Worm (Caenorhabditis elegans) whole organism, young adult: ENCODE results near the gene D1044.6.

Experiments
- D2030.7 ChIP-seq: fragments of 200-800 bp; sonication (Bioruptor generic); IDR thresholded peaks from 2 replicates; pipeline ENCODE4 v1.3.6; 2022; ENCODE audit warnings: missing genetic modification reagents, missing genetic modification characterization, missing compliant biosample characterization
- F49E8.2 ChIP-seq: sonication (generic microtip); optimal IDR thresholded peaks from 3 replicates; lab custom pipeline; 2017; ENCODE audit warnings: missing genetic modification characterization, mild to moderate bottlenecking, missing compliant biosample characterization, antibody characterized with exemption, moderate library complexity; ENCODE audit not compliant: insufficient read depth
- F55B11.4 ChIP-seq: sonication (generic microtip); optimal IDR thresholded peaks from 2 replicates; lab custom pipeline; 2016; ENCODE audit warnings: missing compliant biosample characterization, missing genetic modification characterization, borderline replicate concordance; ENCODE audit not compliant: insufficient read depth
- F57C9.4 ChIP-seq: sonication (generic microtip); optimal IDR thresholded peaks from 2 replicates; lab custom pipeline; 2017; ENCODE audit warnings: mild to moderate bottlenecking, missing genetic modification characterization, missing compliant biosample characterization
- K11D2.4 ChIP-seq: fragments of 200-800 bp; sonication (Bioruptor generic); IDR thresholded peaks from 2 replicates; pipeline ENCODE4 v1.3.6; 2022; ENCODE audit warnings: missing genetic modification reagents, missing genetic modification characterization, missing compliant biosample characterization
- Y53F4B.3 ChIP-seq: fragments of 200-800 bp; sonication (Bioruptor generic); IDR thresholded peaks from 2 replicates; pipeline ENCODE4 v1.3.6; 2022; ENCODE audit warnings: missing genetic modification reagents, missing genetic modification characterization, missing compliant biosample characterization
- Y95B8A.8 ChIP-seq: fragments of 200-800 bp; sonication (Bioruptor generic); IDR thresholded peaks from 2 replicates; pipeline ENCODE4 v1.3.6; 2022; ENCODE audit warnings: missing genetic modification reagents, missing genetic modification characterization, missing compliant biosample characterization
- akir-1 ChIP-seq: fragments of 200-800 bp; sonication (Bioruptor generic); optimal IDR thresholded peaks from 2 replicates; lab custom pipeline; 2018; ENCODE audit warnings: mild to moderate bottlenecking, missing genetic modification characterization, moderate library complexity, missing compliant biosample characterization
- ama-1 ChIP-seq, 3 experiments: fragments of 150-350 bp in 1 of 3; sonication (generic microtip) in 2 of 3; optimal IDR thresholded peaks; 2 replicates each; lab custom pipeline; 2014 to 2018; ENCODE audit warnings: missing biosample characterization in 2 of 3, missing genetic modification characterization in 2 of 3, missing genetic modification reagents in 2 of 3
- aptf-2 ChIP-seq: fragments of 200-800 bp; sonication (Bioruptor generic); conservative IDR thresholded peaks from 2 replicates; pipeline ENCODE4 v1.3.6; 2022; ENCODE audit warnings: missing genetic modification reagents, missing genetic modification characterization, missing compliant biosample characterization
- aptf-3 ChIP-seq: fragments of 200-800 bp; sonication (Bioruptor generic); IDR thresholded peaks from 2 replicates; pipeline ENCODE4 v1.3.6; 2022; ENCODE audit warnings: missing genetic modification characterization, missing compliant biosample characterization
- attf-6 ChIP-seq: fragments of 200-800 bp; sonication (Bioruptor generic); IDR thresholded peaks from 2 replicates; pipeline ENCODE4 v1.3.6; 2022; ENCODE audit warnings: missing genetic modification reagents, missing genetic modification characterization, missing compliant biosample characterization
- ccch-3 ChIP-seq: fragments of 200-800 bp; sonication (Bioruptor generic); optimal IDR thresholded peaks from 2 replicates; lab custom pipeline; 2018; ENCODE audit warnings: mild to moderate bottlenecking, missing genetic modification characterization, missing compliant biosample characterization
- cebp-2 ChIP-seq: fragments of 200-800 bp; sonication (Bioruptor generic); IDR thresholded peaks from 2 replicates; pipeline ENCODE4 v1.3.6; 2022; ENCODE audit warnings: missing genetic modification characterization, missing compliant biosample characterization
- ceh-100 ChIP-seq: fragments of 200-800 bp; sonication (Bioruptor generic); IDR thresholded peaks from 2 replicates; pipeline ENCODE4 v1.3.6; 2022; ENCODE audit warnings: missing genetic modification reagents, missing genetic modification characterization, missing compliant biosample characterization
- ceh-40 ChIP-seq: fragments of 200-800 bp; sonication (Bioruptor generic); IDR thresholded peaks from 2 replicates; pipeline ENCODE4 v1.3.6; 2022; ENCODE audit warnings: missing genetic modification characterization, missing compliant biosample characterization
- ceh-91 ChIP-seq: fragments of 200-800 bp; sonication (Bioruptor generic); IDR thresholded peaks from 2 replicates; pipeline ENCODE4 v1.3.6; 2022; ENCODE audit warnings: missing genetic modification reagents, missing genetic modification characterization, missing compliant biosample characterization
- chd-7 ChIP-seq: sonication (generic microtip); optimal IDR thresholded peaks from 2 replicates; lab custom pipeline; 2016; ENCODE audit warnings: mild to moderate bottlenecking, missing genetic modification characterization, moderate library complexity, missing compliant biosample characterization
- efl-1 ChIP-seq: fragments of 150-350 bp; optimal IDR thresholded peaks from 2 replicates; lab custom pipeline; 2014; ENCODE audit warnings: missing biosample characterization, missing genetic modification reagents, missing genetic modification characterization
- egl-18 ChIP-seq: fragments of 200-800 bp; sonication (Bioruptor generic); IDR thresholded peaks from 2 replicates; pipeline ENCODE4 v1.3.6; 2022; ENCODE audit warnings: missing genetic modification reagents, missing genetic modification characterization, missing compliant biosample characterization
- egrh-3 ChIP-seq: fragments of 200-800 bp; sonication (Bioruptor generic); IDR thresholded peaks from 2 replicates; pipeline ENCODE4 v1.3.6; 2022; ENCODE audit warnings: missing genetic modification reagents, missing genetic modification characterization, missing compliant biosample characterization
- ekl-4 ChIP-seq: fragments of 200-800 bp; sonication (Bioruptor generic); IDR thresholded peaks from 2 replicates; pipeline ENCODE4 v1.3.6; 2022; ENCODE audit warnings: missing genetic modification reagents, missing genetic modification characterization, missing compliant biosample characterization
- hlh-26 ChIP-seq: fragments of 200-800 bp; sonication (Bioruptor generic); conservative IDR thresholded peaks from 2 replicates; pipeline ENCODE4 v1.3.6; 2022; ENCODE audit warnings: missing genetic modification reagents, missing genetic modification characterization, missing compliant biosample characterization
- hmg-1.2 ChIP-seq: fragments of 200-800 bp; sonication (Bioruptor generic); IDR thresholded peaks from 2 replicates; pipeline ENCODE4 v1.3.6; 2022; ENCODE audit warnings: missing genetic modification reagents, missing genetic modification characterization, missing compliant biosample characterization
- hsf-1 ChIP-seq: fragments of 200-800 bp; sonication (Bioruptor generic); IDR thresholded peaks from 2 replicates; pipeline ENCODE4 v1.3.6; 2022; ENCODE audit warnings: missing genetic modification reagents, missing genetic modification characterization, missing compliant biosample characterization
- lin-26 ChIP-seq: fragments of 200-800 bp; sonication (Bioruptor generic); IDR thresholded peaks from 2 replicates; pipeline ENCODE4 v1.3.6; 2022; ENCODE audit warnings: missing genetic modification reagents, missing genetic modification characterization, missing compliant biosample characterization
- lsl-1 ChIP-seq: fragments of 200-800 bp; sonication (Bioruptor generic); optimal IDR thresholded peaks from 2 replicates; lab custom pipeline; 2018; ENCODE audit warnings: mild to moderate bottlenecking, missing genetic modification characterization, moderate library complexity, missing compliant biosample characterization
- lsy-27 ChIP-seq: sonication (generic microtip); optimal IDR thresholded peaks from 2 replicates; lab custom pipeline; 2017; ENCODE audit warnings: missing genetic modification characterization, mild to moderate bottlenecking, missing compliant biosample characterization, antibody characterized with exemption, missing genotype, borderline replicate concordance; ENCODE audit not compliant: insufficient read depth
- madf-8 ChIP-seq: fragments of 200-800 bp; sonication (Bioruptor generic); conservative IDR thresholded peaks from 2 replicates; pipeline ENCODE4 v1.3.6; 2022; ENCODE audit warnings: missing genetic modification reagents, missing genetic modification characterization, missing compliant biosample characterization
- nfya-2 ChIP-seq: fragments of 200-800 bp; sonication (Bioruptor generic); IDR thresholded peaks from 2 replicates; pipeline ENCODE4 v1.3.6; 2022; ENCODE audit warnings: missing genetic modification reagents, missing genetic modification characterization, missing compliant biosample characterization
- nhr-179 ChIP-seq: sonication (generic microtip); optimal IDR thresholded peaks from 2 replicates; lab custom pipeline; 2016; ENCODE audit warnings: mild to moderate bottlenecking, missing genetic modification characterization, missing compliant biosample characterization
- nhr-80 ChIP-seq: sonication (generic microtip); optimal IDR thresholded peaks from 2 replicates; lab custom pipeline; 2016; ENCODE audit warnings: missing genetic modification characterization, missing compliant biosample characterization
- pha-4 ChIP-seq: fragments of 150-350 bp; sonication (generic microtip); optimal IDR thresholded peaks from 2 replicates; lab custom pipeline; 2014; ENCODE audit warnings: missing biosample characterization, missing genetic modification reagents, missing genetic modification characterization
- repo-1 ChIP-seq: sonication (generic microtip); optimal IDR thresholded peaks from 2 replicates; lab custom pipeline; 2017; ENCODE audit warnings: mild to moderate bottlenecking, missing genetic modification characterization, missing compliant biosample characterization
- snpc-3.4 ChIP-seq: sonication (generic microtip); optimal IDR thresholded peaks from 2 replicates; lab custom pipeline; 2017; ENCODE audit warnings: missing genetic modification characterization, mild to moderate bottlenecking, missing compliant biosample characterization, antibody characterized with exemption, moderate library complexity, missing genotype, missing genetic modification reagents
- snpc-4 ChIP-seq, 5 experiments: fragments of 150-350 bp in 1 of 5; sonication (generic microtip) in 4 of 5; optimal IDR thresholded peaks; 2 replicates each; lab custom pipeline; 2014 to 2018; ENCODE audit warnings: missing genetic modification characterization in 5 of 5, missing biosample characterization in 3 of 5, antibody characterized with exemption in 2 of 5, mild to moderate bottlenecking in 2 of 5, missing compliant biosample characterization in 2 of 5, missing genotype in 2 of 5, moderate library complexity in 2 of 5, missing genetic modification reagents in 1 of 5
- tlf-1 ChIP-seq: fragments of 200-800 bp; sonication (Bioruptor generic); optimal IDR thresholded peaks from 2 replicates; lab custom pipeline; 2018; ENCODE audit warnings: mild to moderate bottlenecking, missing genetic modification characterization, missing compliant biosample characterization
- unc-130 ChIP-seq: sonication (generic microtip); optimal IDR thresholded peaks from 2 replicates; lab custom pipeline; 2016; ENCODE audit warnings: missing genetic modification reagents, missing genetic modification characterization, missing compliant biosample characterization
- zfh-2 ChIP-seq: fragments of 200-800 bp; sonication (Bioruptor generic); conservative IDR thresholded peaks from 2 replicates; pipeline ENCODE4 v1.3.6; 2022; ENCODE audit warnings: missing genetic modification reagents, missing genetic modification characterization, missing compliant biosample characterization
- zim-3 ChIP-seq: sonication (generic microtip); optimal IDR thresholded peaks from 2 replicates; lab custom pipeline; 2017; ENCODE audit warnings: mild to moderate bottlenecking, missing genetic modification characterization, moderate library complexity, missing compliant biosample characterization
- ztf-22 ChIP-seq: fragments of 200-800 bp; sonication (Bioruptor generic); optimal IDR thresholded peaks from 2 replicates; lab custom pipeline; 2018; ENCODE audit warnings: mild to moderate bottlenecking, missing genetic modification characterization, moderate library complexity, missing compliant biosample characterization
- ztf-25 ChIP-seq: fragments of 200-800 bp; sonication (Bioruptor generic); IDR thresholded peaks from 2 replicates; pipeline ENCODE4 v1.3.6; 2022; ENCODE audit warnings: missing genetic modification reagents, missing genetic modification characterization, missing compliant biosample characterization
- ztf-26 ChIP-seq: sonication (generic microtip); optimal IDR thresholded peaks from 2 replicates; lab custom pipeline; 2017; ENCODE audit warnings: missing genetic modification characterization, missing compliant biosample characterization

D1044.6 gene

ce11 chrIII:5501358-5502287 lies 41.4 kb downstream of the D1044.6 start, which contains the start of gene R02F2.1 (continued):
- TF ChIP-seq nfya-2 (GFP tag; lab: Robert Waterston, UW) (no peak), tlf-1 (GFP tag; lab: Kevin White, UChicago) (peak; percentile 45), aptf-3 (GFP tag; lab: Robert Waterston, UW) (no peak), akir-1 (GFP tag; lab: Kevin White, UChicago) (no peak), zim-3 (tag; lab: Kevin White, UChicago) (no peak), K11D2.4 (GFP tag; lab: Robert Waterston, UW) (no peak), snpc-3.4 (no peak), ztf-25 (GFP tag; lab: Robert Waterston, UW) (no peak), hmg-1.2 (GFP tag; lab: Robert Waterston, UW) (no peak; the same call in 1 of the 2 replicates), cebp-2 (GFP tag; lab: Robert Waterston, UW) (no peak), unc-130 (no peak), pha-4 (tag; lab: Kevin White, UChicago) (no peak), F49E8.2 (tag; lab: Kevin White, UChicago) (no peak), ceh-40 (GFP tag; lab: Robert Waterston, UW) (no peak), hsf-1 (GFP tag; lab: Robert Waterston, UW) (no peak), nhr-179 (tag; lab: Kevin White, UChicago) (no peak), madf-8 (GFP tag; lab: Robert Waterston, UW) (no peak), F55B11.4 (tag; lab: Kevin White, UChicago) (no peak), aptf-2 (no peak), efl-1 (GFP tag; lab: Kevin White, UChicago) (no peak), egrh-3 (no peak), ceh-91 (no peak), attf-6 (no peak), chd-7 (tag; lab: Kevin White, UChicago) (no peak), nhr-80 (tag; lab: Kevin White, UChicago) (peak; percentile 18), ztf-26 (tag; lab: Kevin White, UChicago) (peak; percentile 39), snpc-4 (GFP tag; optimal IDR thresholded peaks at IDR 0.05; lab: Kevin White, UChicago) (no peak), snpc-4 (tag; optimal IDR thresholded peaks at IDR 0.05; lab: Kevin White, UChicago) (no peak), D2030.7 (no peak), egl-18 (GFP tag; lab: Robert Waterston, UW) (no peak), F57C9.4 (tag; lab: Kevin White, UChicago) (no peak), hlh-26 (no peak), lsy-27 (no peak), ekl-4 (GFP tag; lab: Robert Waterston, UW) (no peak), repo-1 (no peak), zfh-2 (no peak), Y53F4B.3 (GFP tag; lab: Robert Waterston, UW) (no peak), ccch-3 (GFP tag; lab: Kevin White, UChicago) (no peak), lin-26 (GFP tag; lab: Robert Waterston, UW) (peak; percentile 66; the same call in 1 of the 2 replicates), lsl-1 (GFP tag; lab: Kevin White, UChicago) (no peak), ztf-22 (no peak), ceh-100 (GFP tag; lab: Robert Waterston, UW) (no peak), ama-1 (optimal IDR thresholded peaks at IDR 0.05; lab: Kevin White, UChicago) (peak; percentile 62), ama-1 (GFP tag; optimal IDR thresholded peaks at IDR 0.05; lab: Kevin White, UChicago) (no peak), Y95B8A.8 (no peak)
